Fruit fly (Drosophila melanogaster) whole organism, adult: ENCODE results near the gene CG13972.
A peak's percentile ranks its signal among the peaks of the same experiment; 100 is the strongest.

Experiments
- CG12768 ChIP-seq: fragments of 200-800 bp; sonication (Bioruptor generic); optimal IDR thresholded peaks from 2 replicates; lab custom pipeline; 2017; ENCODE audit warnings: missing biosample characterization, missing genetic modification characterization, mild to moderate bottlenecking, moderate library complexity, missing genetic modification reagents
- CG14711 ChIP-seq: fragments of 200-800 bp; sonication (Bioruptor generic); optimal IDR thresholded peaks from 2 replicates; lab custom pipeline; 2018; ENCODE audit warnings: missing biosample characterization, mild to moderate bottlenecking, missing genetic modification characterization, moderate library complexity
- CG5204 ChIP-seq: fragments of 200-800 bp; sonication (Bioruptor generic); optimal IDR thresholded peaks from 2 replicates; lab custom pipeline; 2016; ENCODE audit warnings: missing biosample characterization, missing genetic modification characterization
- CG7101 ChIP-seq: fragments of 200-800 bp; sonication (Bioruptor generic); optimal IDR thresholded peaks from 2 replicates; lab custom pipeline; 2018; ENCODE audit warnings: missing biosample characterization, mild to moderate bottlenecking, missing genetic modification characterization, moderate library complexity
- Clk ChIP-seq: fragments of 200-800 bp; sonication (Bioruptor generic); optimal IDR thresholded peaks from 2 replicates; lab custom pipeline; 2017; ENCODE audit warnings: missing biosample characterization, missing genetic modification characterization
- Hr96 ChIP-seq: fragments of 200-800 bp; sonication (Bioruptor generic); optimal IDR thresholded peaks from 2 replicates; lab custom pipeline; 2016; ENCODE audit warnings: missing biosample characterization, missing genetic modification characterization
- Mnt ChIP-seq: fragments of 200-800 bp; sonication (Bioruptor generic); optimal IDR thresholded peaks from 2 replicates; lab custom pipeline; 2016; ENCODE audit warnings: missing biosample characterization, mild to moderate bottlenecking, missing genetic modification characterization
- bab1 ChIP-seq: fragments of 200-800 bp; sonication (Bioruptor generic); optimal IDR thresholded peaks from 3 replicates; lab custom pipeline; 2019; ENCODE audit warnings: missing biosample characterization, mild to moderate bottlenecking, missing genetic modification characterization, moderate library complexity
- kay ChIP-seq: fragments of 200-800 bp; sonication (Bioruptor generic); peaks from one replicate; lab custom pipeline; 2016; ENCODE audit warnings: missing biosample characterization, missing genetic modification characterization, borderline replicate concordance
- pad ChIP-seq: fragments of 200-800 bp; sonication (Bioruptor generic); optimal IDR thresholded peaks from 3 replicates; lab custom pipeline; 2017; ENCODE audit warnings: missing biosample characterization, missing genetic modification characterization, mild to moderate bottlenecking, moderate library complexity, missing genetic modification reagents

DNA sequence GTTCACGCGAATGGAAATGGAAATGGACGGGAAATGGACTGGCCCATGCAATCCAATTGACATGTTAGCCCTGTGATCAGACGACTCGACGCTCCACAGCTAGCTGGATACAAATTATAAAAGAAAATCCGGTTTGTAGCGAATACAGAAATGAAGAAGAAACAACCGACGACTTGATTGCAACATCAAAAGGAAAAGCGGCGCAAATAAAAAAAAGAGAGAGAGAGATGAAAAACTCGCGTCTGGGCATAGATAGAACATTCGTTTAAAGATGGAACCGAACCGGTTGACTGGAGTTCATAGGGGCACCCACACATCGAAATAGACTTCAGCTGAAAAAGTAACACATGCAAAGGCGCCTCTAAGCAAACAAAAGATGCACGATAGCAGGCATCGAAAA, 38.8 kb upstream of the CG13972 start:
- TF ChIP-seq bab1 (GFP tag; lab: Kevin White, UChicago) (no peak), CG7101 (tag; lab: Kevin White, UChicago) (no peak), Hr96 (GFP tag; lab: Kevin White, UChicago) (no peak), CG12768 (GFP tag; lab: Kevin White, UChicago) (no peak), pad (no peak), CG14711 (no peak), Clk (no peak), Mnt (no peak), CG5204 (no peak), kay (GFP tag; lab: Kevin White, UChicago) (peak; percentile 52)
